Fruit fly (Drosophila melanogaster) whole organism, embryonic: ENCODE results near the gene CG3726.

Experiments
- Antp ChIP-seq: fragments of 200-800 bp; sonication (Bioruptor generic); optimal IDR thresholded peaks from 3 replicates; lab custom pipeline; 2016; ENCODE audit warnings: missing biosample characterization, missing genetic modification characterization
- Asciz ChIP-seq: fragments of 200-800 bp; sonication (Bioruptor generic); optimal IDR thresholded peaks from 2 replicates; lab custom pipeline; 2017; ENCODE audit warnings: missing biosample characterization, mild to moderate bottlenecking, missing genetic modification characterization, missing genetic modification reagents
- CG10543 ChIP-seq: fragments of 200-800 bp; sonication (Bioruptor generic); optimal IDR thresholded peaks from 3 replicates; lab custom pipeline; 2017; ENCODE audit warnings: missing biosample characterization, mild to moderate bottlenecking, missing genetic modification characterization, moderate library complexity
- CG10654 ChIP-seq: fragments of 200-800 bp; sonication (Bioruptor generic); optimal IDR thresholded peaks from 2 replicates; lab custom pipeline; 2016; ENCODE audit warnings: missing biosample characterization, missing genetic modification characterization
- CG11093 ChIP-seq: fragments of 200-800 bp; sonication (Bioruptor generic); IDR thresholded peaks from 3 replicates; pipeline ENCODE4 v1.3.6; 2022; ENCODE audit warnings: missing biosample characterization, missing genetic modification characterization
- CG12219 ChIP-seq: fragments of 200-800 bp; sonication (Bioruptor generic); optimal IDR thresholded peaks from 3 replicates; lab custom pipeline; 2018; ENCODE audit warnings: missing biosample characterization, mild to moderate bottlenecking, missing genetic modification characterization
- CG1233 ChIP-seq: fragments of 200-800 bp; sonication (Bioruptor generic); optimal IDR thresholded peaks from 4 replicates; lab custom pipeline; 2018; ENCODE audit warnings: missing biosample characterization, mild to moderate bottlenecking, missing genetic modification characterization
- CG13123 ChIP-seq: fragments of 200-800 bp; sonication (Bioruptor generic); optimal IDR thresholded peaks from 2 replicates; lab custom pipeline; 2016; ENCODE audit warnings: missing biosample characterization, missing genetic modification characterization
- CG14014 ChIP-seq: fragments of 200-800 bp; sonication (Bioruptor generic); IDR thresholded peaks from 2 replicates; pipeline ENCODE4 v1.3.6; 2022; ENCODE audit warnings: missing biosample characterization, missing genetic modification characterization
- CG14710 ChIP-seq: fragments of 200-800 bp; sonication (Bioruptor generic); optimal IDR thresholded peaks from 3 replicates; lab custom pipeline; 2019; ENCODE audit warnings: missing biosample characterization, mild to moderate bottlenecking, missing genetic modification characterization, moderate library complexity
- CG17361 ChIP-seq: fragments of 200-800 bp; sonication (Bioruptor generic); IDR thresholded peaks from 3 replicates; pipeline ENCODE4 v1.3.6; 2022; ENCODE audit warnings: missing biosample characterization, missing genetic modification characterization
- CG18764 ChIP-seq: fragments of 200-800 bp; sonication (Bioruptor generic); optimal IDR thresholded peaks from 3 replicates; lab custom pipeline; 2016; ENCODE audit warnings: missing biosample characterization, missing genetic modification characterization
- CG31365 ChIP-seq: fragments of 200-800 bp; sonication (Bioruptor generic); optimal IDR thresholded peaks from 2 replicates; lab custom pipeline; 2018; ENCODE audit warnings: missing biosample characterization, mild to moderate bottlenecking, missing genetic modification characterization
- CG3407 ChIP-seq: fragments of 200-800 bp; sonication (Bioruptor generic); optimal IDR thresholded peaks from 2 replicates; lab custom pipeline; 2018; ENCODE audit warnings: missing biosample characterization, mild to moderate bottlenecking, missing genetic modification characterization
- CG42726 ChIP-seq: fragments of 200-800 bp; sonication (Bioruptor generic); IDR thresholded peaks from 2 replicates; pipeline ENCODE4 v1.3.6; 2022; ENCODE audit warnings: missing biosample characterization, missing genetic modification characterization; ENCODE audit not compliant: partially characterized antibody
- CG4360 ChIP-seq: fragments of 200-800 bp; sonication (Bioruptor generic); IDR thresholded peaks from 2 replicates; pipeline ENCODE4 v1.3.6; 2022; ENCODE audit warnings: missing biosample characterization, missing genetic modification characterization
- CG4854 ChIP-seq: fragments of 200-800 bp; sonication (Bioruptor generic); optimal IDR thresholded peaks from 2 replicates; lab custom pipeline; 2016; ENCODE audit warnings: missing biosample characterization, missing genetic modification characterization, inconsistent platforms
- CG5953 ChIP-seq: fragments of 200-800 bp; sonication (Bioruptor generic); IDR thresholded peaks from 2 replicates; pipeline ENCODE4 v1.3.6; 2022; ENCODE audit warnings: missing biosample characterization, missing genetic modification characterization
- CG6854 ChIP-seq: fragments of 200-800 bp; sonication (Bioruptor generic); optimal IDR thresholded peaks from 3 replicates; lab custom pipeline; 2017; ENCODE audit warnings: missing biosample characterization, mild to moderate bottlenecking, missing genetic modification characterization
- CG8924 ChIP-seq: fragments of 200-800 bp; optimal IDR thresholded peaks from 3 replicates; lab custom pipeline; 2019; ENCODE audit warnings: missing biosample characterization, mild to moderate bottlenecking, missing genetic modification characterization, moderate library complexity
- CG9215 ChIP-seq: fragments of 200-800 bp; sonication (Bioruptor generic); IDR thresholded peaks from 2 replicates; pipeline ENCODE4 v1.3.6; 2022; ENCODE audit warnings: missing biosample characterization, missing genetic modification characterization
- CG9437 ChIP-seq: fragments of 200-800 bp; sonication (Bioruptor generic); optimal IDR thresholded peaks from 2 replicates; lab custom pipeline; 2018; ENCODE audit warnings: missing biosample characterization, mild to moderate bottlenecking, missing genetic modification characterization
- HLH3B ChIP-seq: fragments of 200-800 bp; sonication (Bioruptor generic); IDR thresholded peaks from 2 replicates; pipeline ENCODE4 v1.3.6; 2022; ENCODE audit warnings: missing biosample characterization, missing genetic modification characterization
- HLH54F ChIP-seq: fragments of 200-800 bp; sonication (Bioruptor generic); optimal IDR thresholded peaks from 3 replicates; lab custom pipeline; 2016; ENCODE audit warnings: missing biosample characterization, missing genetic modification characterization
- Hsf ChIP-seq: fragments of 200-800 bp; sonication (Bioruptor generic); optimal IDR thresholded peaks from 3 replicates; lab custom pipeline; 2016; ENCODE audit warnings: missing biosample characterization, missing genetic modification characterization
- Lim3 ChIP-seq: fragments of 200-800 bp; sonication (Bioruptor generic); IDR thresholded peaks from 2 replicates; pipeline ENCODE4 v1.3.6; 2022; ENCODE audit warnings: missing biosample characterization, missing genetic modification characterization
- Max ChIP-seq: fragments of 200-800 bp; sonication (Bioruptor generic); optimal IDR thresholded peaks from 2 replicates; lab custom pipeline; 2016; ENCODE audit warnings: missing biosample characterization, mild to moderate bottlenecking, missing genetic modification characterization
- Nf-YB ChIP-seq: fragments of 200-800 bp; sonication (Bioruptor generic); optimal IDR thresholded peaks from 3 replicates; lab custom pipeline; 2019; ENCODE audit warnings: missing biosample characterization, mild to moderate bottlenecking, missing genetic modification characterization, moderate library complexity
- Ptx1 ChIP-seq: fragments of 200-800 bp; sonication (Bioruptor generic); IDR thresholded peaks from 2 replicates; pipeline ENCODE4 v1.3.6; 2022; ENCODE audit warnings: missing biosample characterization, missing genetic modification characterization
- Taf1 ChIP-seq: fragments of 200-800 bp; sonication (Bioruptor generic); IDR thresholded peaks from 2 replicates; pipeline ENCODE4 v1.3.6; 2022; ENCODE audit warnings: missing biosample characterization, missing genetic modification characterization
- Usf ChIP-seq: fragments of 200-800 bp; sonication (Bioruptor generic); optimal IDR thresholded peaks from 2 replicates; lab custom pipeline; 2017; ENCODE audit warnings: missing genotype, missing biosample characterization, missing genetic modification characterization
- Xbp1 ChIP-seq: fragments of 200-800 bp; sonication (Bioruptor generic); optimal IDR thresholded peaks from 3 replicates; lab custom pipeline; 2016; ENCODE audit warnings: missing biosample characterization, mild to moderate bottlenecking, missing genetic modification characterization
- Xrp1 ChIP-seq: fragments of 200-800 bp; sonication (Bioruptor generic); IDR thresholded peaks from 2 replicates; pipeline ENCODE4 v1.3.6; 2022; ENCODE audit warnings: missing biosample characterization, missing genetic modification characterization
- aop ChIP-seq: fragments of 200-800 bp; sonication (Bioruptor generic); IDR thresholded peaks from 2 replicates; pipeline ENCODE4 v1.3.6; 2022; ENCODE audit warnings: missing biosample characterization, missing genetic modification characterization
- ara ChIP-seq: fragments of 200-800 bp; sonication (Bioruptor generic); IDR thresholded peaks from 2 replicates; pipeline ENCODE4 v1.3.6; 2022; ENCODE audit warnings: missing biosample characterization, missing genetic modification characterization
- br ChIP-seq: fragments of >200 bp; optimal IDR thresholded peaks from 2 replicates; lab custom pipeline; 2017
- chn ChIP-seq: fragments of 200-800 bp; sonication (Bioruptor generic); optimal IDR thresholded peaks from 2 replicates; lab custom pipeline; 2016; ENCODE audit warnings: missing biosample characterization, missing genetic modification characterization
- ci ChIP-seq: fragments of 200-800 bp; sonication (Bioruptor generic); IDR thresholded peaks from 3 replicates; pipeline ENCODE4 v1.3.6; 2022; ENCODE audit warnings: missing biosample characterization, missing genetic modification characterization
- dmrt11E ChIP-seq: fragments of 200-800 bp; sonication (Bioruptor generic); optimal IDR thresholded peaks from 3 replicates; lab custom pipeline; 2018; ENCODE audit warnings: missing biosample characterization, mild to moderate bottlenecking, missing genetic modification characterization, moderate library complexity
- fu2 ChIP-seq: fragments of 200-800 bp; sonication (Bioruptor generic); optimal IDR thresholded peaks from 2 replicates; lab custom pipeline; 2016; ENCODE audit warnings: missing biosample characterization, missing genetic modification characterization
- gfzf ChIP-seq: fragments of 200-800 bp; sonication (Bioruptor generic); optimal IDR thresholded peaks from 2 replicates; lab custom pipeline; 2016; ENCODE audit warnings: missing biosample characterization, mild to moderate bottlenecking, missing genetic modification characterization, moderate library complexity
- lov ChIP-seq, 2 experiments: fragments of 200-800 bp in 1 of 2; fragments of >200 bp in 1 of 2; sonication (Bioruptor generic) in 1 of 2; IDR thresholded peaks in 1 of 2; optimal IDR thresholded peaks in 1 of 2; 2 replicates in 1 of 2; 3 replicates in 1 of 2; pipeline versions ENCODE4 v1.3.6 to Lab custom; 2017 to 2022; ENCODE audit warnings: missing biosample characterization in 1 of 2, missing genetic modification characterization in 1 of 2
- mam ChIP-seq: fragments of 200-800 bp; sonication (Bioruptor generic); optimal IDR thresholded peaks from 3 replicates; lab custom pipeline; 2016; ENCODE audit warnings: missing biosample characterization, missing genetic modification characterization
- nau ChIP-seq: fragments of 200-800 bp; sonication (Bioruptor generic); optimal IDR thresholded peaks from 3 replicates; lab custom pipeline; 2017; ENCODE audit warnings: missing biosample characterization, mild to moderate bottlenecking, missing genetic modification characterization, missing genetic modification reagents
- peb ChIP-seq: fragments of 200-800 bp; sonication (Bioruptor generic); IDR thresholded peaks from 2 replicates; pipeline ENCODE4 v1.3.6; 2022; ENCODE audit warnings: missing biosample characterization, missing genetic modification characterization
- repo ChIP-seq: fragments of 200-800 bp; sonication (Bioruptor generic); optimal IDR thresholded peaks from 2 replicates; lab custom pipeline; 2016; ENCODE audit warnings: missing biosample characterization, missing genetic modification characterization
- run ChIP-seq: fragments of 200-800 bp; sonication (Bioruptor generic); optimal IDR thresholded peaks from 3 replicates; lab custom pipeline; 2018; ENCODE audit warnings: missing biosample characterization, mild to moderate bottlenecking, missing genetic modification characterization
- sd ChIP-seq: fragments of 200-800 bp; sonication (Bioruptor generic); optimal IDR thresholded peaks from 3 replicates; lab custom pipeline; 2018; ENCODE audit warnings: missing biosample characterization, mild to moderate bottlenecking, missing genetic modification characterization, moderate library complexity
- sens ChIP-seq: fragments of 200-800 bp; sonication (Bioruptor generic); peaks from one replicate; lab custom pipeline; 2016; ENCODE audit warnings: missing biosample characterization, missing genetic modification characterization
- sens-2 ChIP-seq: fragments of 200-800 bp; sonication (Bioruptor generic); IDR thresholded peaks from 2 replicates; pipeline ENCODE4 v1.3.6; 2022; ENCODE audit warnings: missing biosample characterization, missing genetic modification characterization
- z ChIP-seq: fragments of 200-800 bp; sonication (Bioruptor generic); IDR thresholded peaks from 3 replicates; pipeline ENCODE4 v1.3.6; 2022; ENCODE audit warnings: missing biosample characterization, missing genetic modification characterization
- zfh2 ChIP-seq: fragments of 200-800 bp; sonication (Bioruptor generic); optimal IDR thresholded peaks from 2 replicates; lab custom pipeline; 2016; ENCODE audit warnings: missing biosample characterization, missing genetic modification characterization

Gene CG3726

DNA sequence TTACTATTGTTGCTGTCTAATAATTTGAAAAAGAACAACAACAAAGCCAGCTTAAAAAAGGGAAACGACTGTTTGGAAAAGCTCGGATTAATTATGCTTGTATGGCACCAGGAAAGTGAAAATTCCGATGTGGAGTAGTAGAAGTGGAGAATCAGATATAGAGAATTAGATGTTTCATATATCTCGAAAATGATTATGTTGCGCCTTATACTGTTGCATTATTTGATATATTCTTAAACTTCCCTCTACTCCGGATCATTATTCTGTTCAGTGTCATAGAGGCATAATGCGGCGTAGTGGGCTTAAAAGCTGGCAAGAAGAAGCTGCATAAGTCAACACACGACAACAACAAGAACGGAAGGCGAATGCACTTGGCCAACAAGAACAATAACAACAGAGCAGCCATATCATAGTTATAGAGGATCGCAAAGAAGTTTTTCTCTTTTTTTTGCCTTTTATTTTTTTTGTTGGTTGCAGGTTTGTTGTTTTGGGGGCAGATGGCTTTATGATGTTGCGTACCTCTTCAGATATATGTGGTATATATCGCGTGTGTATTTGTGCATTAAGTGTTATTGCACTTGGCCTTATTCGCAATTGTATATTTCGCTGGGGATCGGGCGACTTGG is 9.0 kb downstream of the CG3726 start (continued):
- no peak for TF ChIP-seq Lim3 (GFP tag; lab: Robert Waterston, UW)
- TF ChIP-seq Max (GFP tag; lab: Kevin White, UChicago), result no peak
- TF ChIP-seq CG9215, result no peak
- peak; percentile 18 for TF ChIP-seq CG12219
- no peak for TF ChIP-seq HLH54F (GFP tag; lab: Kevin White, UChicago)
- no peak for TF ChIP-seq Hsf (GFP tag; lab: Kevin White, UChicago)
- TF ChIP-seq Nf-YB (GFP tag; lab: Kevin White, UChicago), result no peak
- no peak for TF ChIP-seq gfzf (GFP tag; lab: Kevin White, UChicago)
- TF ChIP-seq Antp (GFP tag; lab: Kevin White, UChicago), result no peak
- peak; percentile 77 for TF ChIP-seq sens
- TF ChIP-seq CG6854 (GFP tag; lab: Kevin White, UChicago), result no peak
- TF ChIP-seq fu2 (GFP tag; lab: Kevin White, UChicago), result no peak
- TF ChIP-seq CG3407 (GFP tag; lab: Kevin White, UChicago), result no peak
- TF ChIP-seq CG17361 (GFP tag; lab: Robert Waterston, UW), result no peak
- no peak for TF ChIP-seq chn
- TF ChIP-seq CG14710 (tag; lab: Kevin White, UChicago), result peak; percentile 6
- no peak for TF ChIP-seq CG42726 (GFP tag; lab: Robert Waterston, UW)
- TF ChIP-seq run (tag; lab: Kevin White, UChicago), result no peak
- TF ChIP-seq CG10654, result no peak
- no peak for TF ChIP-seq Usf
- TF ChIP-seq repo (GFP tag; lab: Kevin White, UChicago), result no peak
- TF ChIP-seq zfh2, result no peak
- TF ChIP-seq Taf1 (GFP tag; lab: Robert Waterston, UW), result no peak
- no peak for TF ChIP-seq nau (GFP tag; lab: Kevin White, UChicago)
- TF ChIP-seq ara (GFP tag; lab: Robert Waterston, UW), result peak; percentile 45; the same call in 1 of the 2 replicates
- no peak for TF ChIP-seq br
- TF ChIP-seq sd (tag; lab: Kevin White, UChicago), result no peak
- TF ChIP-seq CG4360 (GFP tag; lab: Robert Waterston, UW), result 0 out of 2 replicates have a peak, but pooled peaks have one; percentile 22
- no peak for TF ChIP-seq z (GFP tag; lab: Robert Waterston, UW)
- peak; percentile 56 for TF ChIP-seq Xrp1 (GFP tag; lab: Robert Waterston, UW)
- no peak for TF ChIP-seq mam
- TF ChIP-seq CG1233 (GFP tag; lab: Kevin White, UChicago), result no peak
- peak; percentile 43 for TF ChIP-seq HLH3B (GFP tag; lab: Robert Waterston, UW)
- TF ChIP-seq CG10543, result no peak
- TF ChIP-seq CG31365 (tag; lab: Kevin White, UChicago), result no peak
- TF ChIP-seq CG9437 (GFP tag; lab: Kevin White, UChicago), result no peak
- no peak for TF ChIP-seq Asciz (GFP tag; lab: Kevin White, UChicago)
- TF ChIP-seq CG18764 (GFP tag; lab: Kevin White, UChicago), result no peak
- TF ChIP-seq peb, result 0 out of 2 replicates have a peak, but pooled peaks have one; percentile 6
- TF ChIP-seq CG8924, result no peak
- no peak for TF ChIP-seq CG13123 (GFP tag; lab: Kevin White, UChicago)
- TF ChIP-seq lov (optimal IDR thresholded peaks at IDR 0.05; lab: Kevin White, UChicago), result no peak
- no peak for TF ChIP-seq lov (GFP tag; IDR thresholded peaks at IDR 0.05; lab: Robert Waterston, UW)
- TF ChIP-seq ci (GFP tag; lab: Robert Waterston, UW), result peak; percentile 73
- TF ChIP-seq aop (GFP tag; lab: Robert Waterston, UW), result no peak
- TF ChIP-seq sens-2 (GFP tag; lab: Robert Waterston, UW), result no peak
- no peak for TF ChIP-seq dmrt11E (tag; lab: Kevin White, UChicago)
- no peak for TF ChIP-seq Ptx1 (GFP tag; lab: Robert Waterston, UW)
- no peak for TF ChIP-seq CG11093 (GFP tag; lab: Robert Waterston, UW)
- TF ChIP-seq CG5953, result no peak
- TF ChIP-seq Xbp1 (GFP tag; lab: Kevin White, UChicago), result no peak
- no peak for TF ChIP-seq CG14014 (GFP tag; lab: Robert Waterston, UW)
- no peak for TF ChIP-seq CG4854 (GFP tag; lab: Kevin White, UChicago)
